Worm (Caenorhabditis elegans): ENCODE results near the gene str-76.
"Not testable (repeated sequence)": the region's sequence is repeated elsewhere in the genome, so short reads cannot be mapped to it uniquely, and the experiment has no call there.

DNA sequence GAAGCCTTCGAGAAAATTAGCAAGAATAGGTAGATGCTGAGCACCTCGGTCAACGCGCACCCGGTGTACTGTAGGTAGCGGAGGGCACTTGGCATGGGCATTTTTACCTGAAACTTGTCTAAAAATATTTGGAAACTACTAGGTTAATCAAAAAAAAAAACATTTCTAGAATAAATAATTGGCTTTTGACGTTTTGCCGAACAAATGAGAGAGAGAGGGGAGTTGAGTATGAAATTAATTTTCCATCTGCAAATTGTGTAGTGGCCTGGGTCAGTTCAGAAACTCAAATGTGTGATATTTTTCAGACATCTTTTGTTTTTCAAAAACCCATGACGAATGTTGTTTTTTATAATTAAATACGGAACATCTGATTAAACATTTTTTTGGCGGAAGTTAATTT is 20.9 kb upstream of the str-76 start, which contains the start of gene Y45G12C.10:
- not testable (repeated sequence) for TF ChIP-seq flt-1 (GFP tag; IDR thresholded peaks at IDR 0.05); ztf-29 (GFP tag; IDR thresholded peaks at IDR 0.05); ref-1 (GFP tag; conservative IDR thresholded peaks at IDR 0.05); T22C8.4 (GFP tag; IDR thresholded peaks at IDR 0.05); tab-1 (GFP tag; IDR thresholded peaks at IDR 0.05); klf-2 (GFP tag; conservative IDR thresholded peaks at IDR 0.05); cog-1 (tag; optimal IDR thresholded peaks at IDR 0.05); ztf-23 (GFP tag; IDR thresholded peaks at IDR 0.05); med-1 (GFP tag; optimal IDR thresholded peaks at IDR 0.05; ENCODE audit: insufficient read depth)

Measured in whole organism, midembryonic.